Fruit fly (Drosophila melanogaster): ENCODE data around the gene Mrp4.
A peak's percentile ranks its signal among the peaks of the same experiment; 100 is the strongest.

Mrp4 gene

DNA sequence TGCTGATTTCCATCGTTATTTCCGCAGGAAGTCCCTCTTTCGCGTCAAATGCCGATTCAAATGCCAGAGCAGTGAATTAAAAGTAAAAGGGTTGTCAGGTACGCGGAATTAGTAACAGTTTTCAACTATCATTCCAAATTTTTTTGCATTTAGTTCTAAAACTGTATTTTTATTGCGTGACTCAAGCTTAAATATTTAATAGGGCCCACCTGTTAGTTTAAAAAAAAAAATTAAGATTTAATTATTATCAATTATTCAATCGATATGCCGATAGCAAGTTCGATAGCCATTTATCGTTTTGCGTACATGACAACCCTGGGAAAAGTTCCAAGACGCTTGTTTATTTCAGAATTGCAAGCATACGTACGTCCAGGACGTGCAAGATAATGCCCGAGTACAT, 54.0 kb downstream of the Mrp4 start, which contains the start of gene CG14711 (continued):
- TF ChIP-seq CG32767 (GFP tag; IDR thresholded peaks at IDR 0.05): peak; percentile 60; the same call in 1 of the 2 replicates
- TF ChIP-seq Ada2b (GFP tag; IDR thresholded peaks at IDR 0.05): peak; percentile 82
- peak; percentile 61 for TF ChIP-seq scrt (GFP tag; optimal IDR thresholded peaks at IDR 0.05)
- TF ChIP-seq zf30C (GFP tag; optimal IDR thresholded peaks at IDR 0.05): no peak
- TF ChIP-seq CG11247 (GFP tag; IDR thresholded peaks at IDR 0.05): peak; percentile 68
- peak; percentile 86 for TF ChIP-seq Spps (tag; optimal IDR thresholded peaks at IDR 0.05)
- peak; percentile 80 for TF ChIP-seq Ssrp (tag; optimal IDR thresholded peaks at IDR 0.05)
- peak; percentile 84 for TF ChIP-seq zen (tag; optimal IDR thresholded peaks at IDR 0.05)
- peak; percentile 92 for TF ChIP-seq Xrp1 (GFP tag; IDR thresholded peaks at IDR 0.05)
- TF ChIP-seq pzg (GFP tag; optimal IDR thresholded peaks at IDR 0.05): peak; percentile 54
- peak; percentile 65 for TF ChIP-seq Oaz (GFP tag; IDR thresholded peaks at IDR 0.05)
- TF ChIP-seq crp (GFP tag; optimal IDR thresholded peaks at IDR 0.05): peak in 1 of 2 experiments; percentile 52
- TF ChIP-seq Fer3 (tag; optimal IDR thresholded peaks at IDR 0.05): peak; percentile 84
- TF ChIP-seq CG10267 (tag; optimal IDR thresholded peaks at IDR 0.05): peak; percentile 83
- peak; percentile 88 for TF ChIP-seq CG4424 (GFP tag; optimal IDR thresholded peaks at IDR 0.05)
- no peak for TF ChIP-seq CG1832 (GFP tag; optimal IDR thresholded peaks at IDR 0.05)
- peak; percentile 84 for TF ChIP-seq tin (GFP tag; optimal IDR thresholded peaks at IDR 0.05)
- TF ChIP-seq mld (GFP tag; IDR thresholded peaks at IDR 0.05; ENCODE audit: partially characterized antibody): no peak; the same call in 2 of the 3 replicates
- TF ChIP-seq Gug (GFP tag; IDR thresholded peaks at IDR 0.05): peak; percentile 72; the same call in 3 of the 4 replicates
- peak; percentile 69 for TF ChIP-seq kni (GFP tag; optimal IDR thresholded peaks at IDR 0.05)
- TF ChIP-seq CG8281 (tag; optimal IDR thresholded peaks at IDR 0.05): no peak
- TF ChIP-seq dati (GFP tag; IDR thresholded peaks at IDR 0.05): no peak; the same call in 1 of the 2 replicates
- TF ChIP-seq CG3995 (GFP tag; optimal IDR thresholded peaks at IDR 0.05): peak; percentile 96
- TF ChIP-seq CG2875 (GFP tag; optimal IDR thresholded peaks at IDR 0.05): peak; percentile 74
- TF ChIP-seq Poxn (GFP tag; IDR thresholded peaks at IDR 0.05): peak; percentile 52; the same call in 1 of the 2 replicates
- peak; percentile 75 for TF ChIP-seq CG6791 (GFP tag; IDR thresholded peaks at IDR 0.05; ENCODE audit: partially characterized antibody)
- no peak for TF ChIP-seq h (optimal IDR thresholded peaks at IDR 0.05)
- TF ChIP-seq Rx (GFP tag; IDR thresholded peaks at IDR 0.05): peak; percentile 42; the same call in 1 of the 2 replicates
- peak; percentile 53 for TF ChIP-seq Sry-δ (GFP tag; optimal IDR thresholded peaks at IDR 0.05)
- TF ChIP-seq abd-A (tag; optimal IDR thresholded peaks at IDR 0.05): no peak
- peak; percentile 88; the same call in 2 of the 3 replicates for TF ChIP-seq so (GFP tag; IDR thresholded peaks at IDR 0.05)
- TF ChIP-seq pfk (GFP tag; optimal IDR thresholded peaks at IDR 0.05): no peak
- TF ChIP-seq salm (tag; optimal IDR thresholded peaks at IDR 0.05): peak; percentile 79
- no peak for TF ChIP-seq CG11723 (GFP tag; optimal IDR thresholded peaks at IDR 0.05)
- peak; percentile 78 for TF ChIP-seq HHEX (GFP tag; optimal IDR thresholded peaks at IDR 0.05)
- no peak for TF ChIP-seq ERR (GFP tag; optimal IDR thresholded peaks at IDR 0.05)
- peak; percentile 69 for TF ChIP-seq CG31224 (GFP tag; IDR thresholded peaks at IDR 0.05)
- peak; percentile 54 for TF ChIP-seq CG33213 (GFP tag; optimal IDR thresholded peaks at IDR 0.05)
- peak; percentile 94 for TF ChIP-seq Med (GFP tag)
- TF ChIP-seq dan (GFP tag; IDR thresholded peaks at IDR 0.05): no peak
- TF ChIP-seq YL-1 (GFP tag; optimal IDR thresholded peaks at IDR 0.05): peak; percentile 91
- TF ChIP-seq CG9437 (GFP tag; optimal IDR thresholded peaks at IDR 0.05): peak; percentile 69
- no peak for TF ChIP-seq Neu2 (GFP tag; optimal IDR thresholded peaks at IDR 0.05; ENCODE audit: borderline replicate concordance)
- TF ChIP-seq Dbx (GFP tag; IDR thresholded peaks at IDR 0.05): peak; percentile 85
- peak; percentile 54 for TF ChIP-seq CG9876 (GFP tag; optimal IDR thresholded peaks at IDR 0.05)
- TF ChIP-seq nom (GFP tag; optimal IDR thresholded peaks at IDR 0.05): peak; percentile 49
- peak; percentile 82 for TF ChIP-seq HLH3B (GFP tag; IDR thresholded peaks at IDR 0.05)
- peak; percentile 66 for TF ChIP-seq CG7987 (GFP tag; optimal IDR thresholded peaks at IDR 0.05)
- peak; percentile 93 for TF ChIP-seq CG4617 (GFP tag; optimal IDR thresholded peaks at IDR 0.05; ENCODE audit: borderline replicate concordance)
- TF ChIP-seq CG9797 (GFP tag; optimal IDR thresholded peaks at IDR 0.05): peak; percentile 23
